Worm (Caenorhabditis elegans): ENCODE results near the gene hsd-3.

- TF ChIP-seq repo-1 (tag; optimal IDR thresholded peaks at IDR 0.05) = no peak
- TF ChIP-seq ztf-18 (tag; optimal IDR thresholded peaks at IDR 0.05) = no peak
- no peak for TF ChIP-seq nhr-90 (tag; optimal IDR thresholded peaks at IDR 0.05)
- TF ChIP-seq unc-62 (GFP tag; optimal IDR thresholded peaks at IDR 0.05) = no peak
- TF ChIP-seq ztf-6 (GFP tag; IDR thresholded peaks at IDR 0.05) = no peak
- no peak for TF ChIP-seq snpc-4 (GFP tag; optimal IDR thresholded peaks at IDR 0.05)
- no peak for TF ChIP-seq snpc-4 (tag; optimal IDR thresholded peaks at IDR 0.05)
These were observed 4.7 kb downstream of the hsd-3 start, which contains the start of gene ZC449.7 for ce11 chrX:5013826-5014225.
